Fruit fly (Drosophila melanogaster): ENCODE measurements around the gene CG7968.

CG7968 gene

DNA sequence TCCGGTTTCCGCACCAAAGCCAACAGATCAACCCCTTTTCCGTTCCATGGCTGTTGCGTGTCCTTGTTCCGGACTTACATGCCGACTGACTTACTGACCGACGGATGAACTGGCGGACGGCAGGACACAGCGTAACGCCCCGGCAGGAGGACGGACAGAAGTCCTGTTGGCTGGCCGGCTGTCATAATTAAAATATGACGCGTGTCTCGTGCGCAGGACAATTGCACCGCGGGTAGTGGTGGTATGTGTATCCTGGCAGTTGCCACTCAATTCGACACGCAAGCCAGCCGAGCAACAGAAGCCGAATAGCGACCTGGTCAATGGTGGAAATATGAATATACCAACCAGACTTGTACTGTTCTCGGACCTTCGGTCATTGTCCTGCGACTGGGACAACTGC lies 20.2 kb downstream of the CG7968 start:
- TF ChIP-seq noc (tag; optimal IDR thresholded peaks at IDR 0.05) = no peak

DNA sequence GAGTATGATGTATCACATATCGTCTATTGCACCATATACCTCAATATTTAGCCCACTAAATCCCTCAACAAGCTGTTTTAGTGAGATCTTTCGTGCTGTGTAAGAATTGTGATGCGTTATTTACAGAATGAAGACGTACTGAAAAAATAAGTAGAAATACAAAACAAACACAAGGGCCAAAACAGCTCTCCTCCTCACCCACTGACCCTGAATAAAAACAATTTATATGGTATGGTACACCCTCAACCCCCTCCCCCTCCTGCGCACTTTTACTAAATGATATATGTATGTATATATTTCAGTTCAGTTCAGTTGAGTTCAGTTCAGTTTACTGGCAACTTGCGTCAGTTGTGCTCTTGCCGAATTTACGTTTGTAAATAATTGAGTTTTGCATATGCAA lies 23.9 kb downstream of the CG7968 start:
- no peak for TF ChIP-seq noc (tag; optimal IDR thresholded peaks at IDR 0.05)

DNA sequence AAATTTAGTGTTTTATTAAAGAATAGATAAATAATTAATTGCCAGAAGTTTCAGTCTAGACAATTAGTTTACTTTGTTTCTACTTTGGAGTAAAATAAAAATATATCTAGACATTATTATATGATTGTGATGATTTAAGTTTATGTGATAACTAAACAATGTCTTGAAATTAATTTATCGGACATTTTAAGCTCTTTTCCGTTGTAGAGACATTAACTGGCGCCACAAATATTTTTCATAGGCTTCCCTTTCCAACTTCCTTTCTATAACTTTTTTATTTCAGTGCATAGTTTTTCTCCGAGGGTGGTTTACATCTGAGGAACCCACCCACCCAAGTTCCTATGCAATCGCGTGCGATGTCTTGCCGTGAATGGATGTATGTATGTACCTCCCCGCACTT lies 27.5 kb downstream of the CG7968 start:
- no peak for TF ChIP-seq noc (tag; optimal IDR thresholded peaks at IDR 0.05)

DNA sequence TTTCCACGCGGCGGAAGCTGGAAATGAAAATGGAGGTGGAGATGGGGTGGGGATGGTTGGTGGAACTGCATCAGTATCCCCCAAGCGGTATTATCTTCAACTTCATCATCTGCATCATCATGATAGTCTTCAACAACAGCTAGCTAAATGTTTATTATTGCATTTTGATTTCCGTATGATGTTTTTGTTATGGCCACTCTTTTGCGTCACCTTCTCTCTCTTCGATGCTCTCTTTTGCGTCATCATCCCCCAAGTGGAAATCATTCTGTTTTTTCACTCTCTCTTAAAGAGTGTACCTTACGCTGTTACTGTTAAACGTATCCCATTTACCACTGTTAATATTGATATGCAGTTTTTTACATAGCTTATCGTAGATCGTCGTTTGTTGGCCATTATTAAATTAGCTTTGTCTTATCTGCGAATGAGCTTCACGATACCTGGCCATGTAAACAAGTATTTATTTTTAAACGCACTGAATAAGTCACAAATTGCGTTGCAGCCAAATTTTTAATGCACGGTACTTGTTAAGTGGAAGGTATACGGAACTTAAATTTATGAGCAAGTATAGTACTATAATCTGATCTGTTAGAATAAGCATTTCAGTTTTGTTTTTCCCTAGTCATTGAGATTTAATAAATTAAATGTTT lies 28.9 kb downstream of the CG7968 start:
- no peak for TF ChIP-seq noc (tag; optimal IDR thresholded peaks at IDR 0.05)

DNA sequence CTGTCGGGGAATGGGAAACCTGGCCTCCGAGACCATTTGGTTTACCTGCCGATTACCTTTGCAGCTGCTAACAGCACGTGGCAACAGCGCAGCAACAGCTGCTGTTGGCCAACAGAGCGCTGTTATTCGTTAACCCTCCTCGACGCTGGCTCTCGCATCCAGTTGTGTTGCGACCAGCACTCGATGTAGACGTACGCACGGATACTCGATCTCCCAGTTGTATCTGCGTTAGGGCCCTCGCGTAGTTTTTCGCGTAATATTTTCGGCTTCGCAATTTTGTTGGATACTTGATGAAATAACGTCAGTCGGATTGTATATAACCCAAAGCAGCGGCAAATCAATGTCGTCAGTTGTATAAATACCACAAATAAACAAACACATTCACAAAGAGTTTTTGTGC lies 29.6 kb downstream of the CG7968 start:
- peak; percentile 31 for TF ChIP-seq noc (tag; optimal IDR thresholded peaks at IDR 0.05)

DNA sequence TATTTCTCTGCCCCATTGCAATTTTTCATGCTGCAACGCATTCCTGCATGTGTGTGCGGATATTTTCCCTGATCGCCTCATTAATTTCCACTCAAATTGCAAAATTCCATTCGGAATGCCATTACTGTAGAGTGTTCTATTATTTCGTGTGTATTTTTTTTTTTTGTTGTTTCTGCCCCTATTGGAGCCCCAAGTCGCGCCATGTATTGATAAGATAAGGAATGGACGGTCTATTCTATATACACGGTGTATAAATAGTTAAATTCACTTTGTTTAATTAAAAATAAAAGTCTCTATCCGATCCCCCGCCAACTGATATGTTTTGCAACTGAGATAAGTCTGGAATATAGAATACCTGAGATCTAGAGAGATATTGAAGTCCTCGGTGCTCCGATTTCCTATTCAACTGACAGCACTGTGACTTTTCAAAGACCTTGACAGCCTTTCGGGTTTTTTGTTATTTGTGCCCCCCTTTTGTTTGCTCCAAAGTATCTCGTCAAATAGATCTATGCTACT lies 32.2 kb downstream of the CG7968 start:
- TF ChIP-seq noc (tag; optimal IDR thresholded peaks at IDR 0.05) = no peak

DNA sequence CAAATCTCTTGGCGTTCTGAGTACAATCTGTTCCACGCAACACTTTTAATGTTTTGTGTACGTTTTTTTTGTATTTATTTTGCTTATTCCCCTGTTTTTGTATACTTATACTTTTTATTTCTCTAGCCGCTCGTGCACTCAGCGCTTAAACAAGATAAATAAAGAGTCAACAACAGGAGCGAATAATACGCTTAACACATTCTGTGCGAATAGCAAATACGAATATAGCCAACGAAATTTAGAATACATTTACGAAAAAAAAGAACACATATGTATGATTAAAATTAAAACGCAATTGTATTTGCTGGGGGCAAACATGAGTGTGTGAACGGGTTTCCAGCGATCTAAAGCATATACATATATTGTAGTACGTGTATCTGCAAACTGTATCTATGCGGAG lies 32.7 kb downstream of the CG7968 start:
- peak; percentile 83 for TF ChIP-seq noc (tag; optimal IDR thresholded peaks at IDR 0.05)

DNA sequence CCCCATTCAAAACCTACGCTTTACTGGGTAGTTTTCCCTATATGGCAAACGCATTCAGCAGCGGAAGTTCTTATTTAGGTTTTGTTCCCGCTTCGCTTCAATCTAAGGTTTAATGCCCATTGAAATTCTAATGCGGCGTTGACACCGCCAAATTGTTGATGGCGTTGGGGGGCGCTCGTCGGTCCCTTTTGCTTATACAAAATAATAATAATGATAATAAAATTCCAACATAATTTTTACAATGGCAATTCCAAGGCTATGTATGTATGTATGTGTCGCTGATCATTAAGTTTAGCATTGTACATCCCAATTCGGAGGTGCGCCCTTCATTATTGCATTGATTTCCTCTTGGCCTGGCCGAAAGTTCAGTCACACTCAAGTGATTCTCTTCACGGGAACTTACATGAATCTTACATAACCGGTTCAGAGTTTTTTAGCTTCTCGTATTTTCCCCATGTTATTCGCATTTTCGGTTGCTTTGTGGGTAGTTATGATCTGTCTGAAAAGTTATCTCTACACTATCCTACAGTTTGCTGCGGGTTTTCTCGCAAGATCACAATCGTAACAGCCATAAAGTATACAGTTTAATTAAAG lies 35.0 kb downstream of the CG7968 start:
- no peak for TF ChIP-seq noc (tag; optimal IDR thresholded peaks at IDR 0.05)

DNA sequence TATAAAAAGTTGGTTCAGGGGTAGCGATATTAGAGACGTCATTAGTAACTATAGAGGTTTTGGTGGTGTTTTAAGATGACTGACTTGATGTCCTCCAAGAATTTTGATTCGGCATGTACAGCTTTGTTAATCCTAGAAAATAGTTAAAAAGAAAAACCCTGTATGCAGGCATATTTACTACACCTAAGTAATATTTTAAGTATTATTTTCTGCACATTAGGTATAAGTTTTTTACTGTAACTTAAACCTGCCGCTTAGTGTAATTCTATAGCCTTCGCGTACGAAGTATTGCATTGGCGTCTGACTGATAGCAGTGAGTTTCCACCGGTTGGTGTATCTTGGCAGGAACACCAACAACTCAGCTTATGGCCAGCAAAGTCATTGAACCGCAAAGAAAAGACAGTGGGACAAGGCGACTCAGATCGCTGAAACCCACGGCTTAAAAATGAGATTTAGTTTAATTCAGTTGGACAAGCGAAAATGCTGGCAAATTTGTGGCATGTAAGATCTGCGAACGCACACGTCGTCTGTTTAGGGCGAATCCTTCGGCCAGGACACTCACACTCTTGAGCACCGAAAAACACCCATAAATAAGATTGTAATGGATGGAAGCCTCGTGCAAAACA lies 35.6 kb downstream of the CG7968 start:
- no peak for TF ChIP-seq noc (tag; optimal IDR thresholded peaks at IDR 0.05)

DNA sequence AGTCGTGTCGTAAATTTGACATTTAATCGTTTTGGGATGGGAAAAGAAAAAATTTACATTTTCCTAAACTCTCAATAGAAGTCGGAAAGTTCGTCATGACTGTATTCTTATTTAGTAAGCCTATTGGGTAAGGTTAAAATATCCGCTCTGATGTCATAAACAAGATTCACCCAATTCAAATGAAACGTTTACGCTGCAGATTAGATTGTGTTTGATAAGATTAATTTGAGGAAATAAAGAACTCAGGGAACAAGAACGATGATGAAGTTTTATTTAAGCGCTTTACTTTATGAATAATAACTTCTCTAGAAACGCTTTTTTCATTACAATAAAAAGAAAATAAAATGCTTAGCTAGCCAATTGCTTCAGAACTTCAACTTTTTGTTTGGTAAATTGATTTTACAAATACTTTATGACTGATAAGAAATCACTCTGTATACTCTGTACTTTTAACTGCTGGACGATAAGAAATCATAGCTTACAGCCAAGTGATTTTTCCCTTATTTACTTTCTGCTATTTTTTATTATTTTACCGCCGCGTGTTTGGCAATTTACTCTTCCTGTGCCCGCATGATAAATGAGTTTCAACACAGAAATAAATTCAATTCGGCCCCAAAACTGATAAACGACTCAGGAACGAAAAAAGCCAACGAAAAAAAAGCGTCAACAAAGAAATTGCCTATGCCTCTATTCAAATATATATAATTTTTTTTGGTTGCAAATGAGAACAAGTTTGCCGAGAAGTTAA lies 37.3 kb downstream of the CG7968 start:
- TF ChIP-seq noc (tag; optimal IDR thresholded peaks at IDR 0.05) = no peak

DNA sequence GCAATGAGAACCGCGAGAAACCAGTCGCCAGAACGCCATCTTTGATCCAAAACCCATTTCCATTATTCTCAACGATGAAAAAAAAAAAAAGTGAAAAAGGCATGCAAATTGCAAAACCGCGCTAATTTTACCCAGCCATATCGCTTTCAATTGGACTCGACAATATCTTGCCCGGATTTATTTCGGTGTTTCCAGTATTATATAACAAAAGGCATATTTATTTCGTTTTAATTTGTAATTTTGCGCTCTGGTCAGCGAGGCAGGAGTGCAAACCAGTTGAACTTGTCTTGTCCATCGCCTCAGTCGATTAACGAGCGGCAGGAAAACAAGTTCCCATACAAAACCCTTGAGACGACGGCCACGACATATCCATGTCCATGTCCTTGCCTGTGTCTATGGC lies 40.7 kb downstream of the CG7968 start:
- TF ChIP-seq noc (tag; optimal IDR thresholded peaks at IDR 0.05) = no peak

DNA sequence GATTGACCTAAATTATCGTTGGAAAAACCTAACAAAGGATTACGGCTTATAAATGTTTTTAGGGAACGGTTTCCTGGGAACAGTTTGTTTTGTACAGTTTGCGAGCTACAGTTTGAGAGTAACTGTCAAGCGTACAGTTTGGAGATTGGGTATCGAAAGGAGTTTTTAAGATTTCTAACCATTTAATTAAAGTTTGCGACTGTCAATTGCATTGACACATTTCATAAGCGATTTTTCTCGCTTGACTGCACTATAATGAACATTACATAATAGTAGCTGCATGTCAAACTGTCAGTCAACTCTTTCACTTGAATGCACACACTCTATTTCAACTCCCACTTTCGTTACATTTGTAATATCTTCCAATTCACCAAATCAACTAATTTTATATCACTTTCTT lies 43.6 kb downstream of the CG7968 start:
- TF ChIP-seq noc (tag; optimal IDR thresholded peaks at IDR 0.05) = no peak

DNA sequence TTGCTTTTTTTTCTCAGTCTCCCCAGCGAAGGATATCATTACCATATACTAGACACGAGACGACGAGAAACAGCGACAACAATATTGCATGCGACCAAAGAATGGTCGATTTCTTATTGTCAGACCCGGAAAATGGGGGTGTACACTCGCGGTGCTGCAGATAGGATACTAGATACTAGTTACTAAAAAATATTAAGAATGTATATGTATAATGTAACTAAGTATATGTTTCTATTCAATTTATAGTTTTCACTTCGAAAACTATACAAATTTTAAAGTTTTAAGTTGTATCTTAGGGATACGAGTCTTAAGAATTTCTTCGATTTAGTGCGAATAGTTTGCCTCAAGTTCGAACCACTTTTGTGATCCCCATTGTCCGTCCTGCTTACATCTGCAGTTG lies 44.2 kb downstream of the CG7968 start:
- TF ChIP-seq noc (tag; optimal IDR thresholded peaks at IDR 0.05) = no peak

All from whole organism, larva.